Fruit fly (Drosophila melanogaster) whole organism, embryonic: Measurements from ENCODE around the gene CG1785.

Source experiments
- CG10979 ChIP-seq: fragments of 200-800 bp; sonication (Bioruptor generic); optimal IDR thresholded peaks from 2 replicates; lab custom pipeline; 2018; ENCODE audit warnings: missing biosample characterization, mild to moderate bottlenecking, missing genetic modification characterization, moderate library complexity
- CG11504 ChIP-seq: fragments of 200-800 bp; sonication (Bioruptor generic); optimal IDR thresholded peaks from 3 replicates; lab custom pipeline; 2019; ENCODE audit warnings: missing biosample characterization, mild to moderate bottlenecking, missing genetic modification characterization, moderate library complexity
- CG11696 ChIP-seq: fragments of 200-800 bp; sonication (Bioruptor generic); IDR thresholded peaks from 2 replicates; pipeline ENCODE4 v1.3.6; 2022; ENCODE audit warnings: missing biosample characterization, missing genetic modification characterization
- CG12391 ChIP-seq: fragments of 200-800 bp; sonication (Bioruptor generic); optimal IDR thresholded peaks from 3 replicates; lab custom pipeline; 2018; ENCODE audit warnings: missing biosample characterization, mild to moderate bottlenecking, missing genetic modification characterization, moderate library complexity
- CG15073 ChIP-seq: fragments of 200-800 bp; sonication (Bioruptor generic); optimal IDR thresholded peaks from 2 replicates; lab custom pipeline; 2016; ENCODE audit warnings: missing biosample characterization, missing genetic modification characterization
- CG16779 ChIP-seq: fragments of 200-800 bp; sonication (Bioruptor generic); IDR thresholded peaks from 2 replicates; pipeline ENCODE4 v1.3.6; 2022; ENCODE audit warnings: missing biosample characterization, missing genetic modification characterization
- CG16863 ChIP-seq: fragments of 200-800 bp; sonication (Bioruptor generic); optimal IDR thresholded peaks from 3 replicates; lab custom pipeline; 2016; ENCODE audit warnings: missing biosample characterization, missing genetic modification characterization
- CG17186 ChIP-seq: fragments of 200-800 bp; sonication (Bioruptor generic); optimal IDR thresholded peaks from 3 replicates; lab custom pipeline; 2017; ENCODE audit warnings: missing biosample characterization, missing genetic modification reagents, missing genetic modification characterization
- CG18262 ChIP-seq: fragments of 200-800 bp; optimal IDR thresholded peaks from 3 replicates; lab custom pipeline; 2019; ENCODE audit warnings: missing biosample characterization, mild to moderate bottlenecking, missing genetic modification characterization, moderate library complexity
- CG2202 ChIP-seq: fragments of 200-800 bp; sonication (Bioruptor generic); optimal IDR thresholded peaks from 2 replicates; lab custom pipeline; 2018; ENCODE audit warnings: missing biosample characterization, mild to moderate bottlenecking, missing genetic modification characterization
- CG2712 ChIP-seq: fragments of 200-800 bp; optimal IDR thresholded peaks from 3 replicates; lab custom pipeline; 2019; ENCODE audit warnings: missing biosample characterization, mild to moderate bottlenecking, missing genetic modification characterization, moderate library complexity
- CG2889 ChIP-seq: fragments of 200-800 bp; sonication (Bioruptor generic); IDR thresholded peaks from 3 replicates; pipeline ENCODE4 v1.3.6; 2022; ENCODE audit warnings: missing biosample characterization, missing genetic modification characterization
- CG31388 ChIP-seq: fragments of 200-800 bp; sonication (Bioruptor generic); optimal IDR thresholded peaks from 2 replicates; lab custom pipeline; 2016; ENCODE audit warnings: missing biosample characterization, missing genetic modification characterization
- CG31441 ChIP-seq: fragments of 200-800 bp; sonication (Bioruptor generic); IDR thresholded peaks from 2 replicates; pipeline ENCODE4 v1.3.6; 2022; ENCODE audit warnings: missing biosample characterization, missing genetic modification characterization
- CG34422 ChIP-seq: fragments of 200-800 bp; sonication (Bioruptor generic); IDR thresholded peaks from 3 replicates; pipeline ENCODE4 v1.3.6; 2022; ENCODE audit warnings: missing biosample characterization, missing genetic modification characterization
- CG4404 ChIP-seq: fragments of 200-800 bp; sonication (Bioruptor generic); IDR thresholded peaks from 2 replicates; pipeline ENCODE4 v1.3.6; 2022; ENCODE audit warnings: missing biosample characterization, missing genetic modification characterization
- CG4707 ChIP-seq: fragments of 200-800 bp; sonication (Bioruptor generic); optimal IDR thresholded peaks from 2 replicates; lab custom pipeline; 2018; ENCODE audit warnings: missing biosample characterization, mild to moderate bottlenecking, missing genetic modification characterization, moderate library complexity
- CG9727 ChIP-seq: fragments of 200-800 bp; sonication (Bioruptor generic); optimal IDR thresholded peaks from 3 replicates; lab custom pipeline; 2017; ENCODE audit warnings: missing biosample characterization, mild to moderate bottlenecking, missing genetic modification characterization
- D19A ChIP-seq: fragments of 200-800 bp; optimal IDR thresholded peaks from 3 replicates; lab custom pipeline; 2019; ENCODE audit warnings: missing biosample characterization, mild to moderate bottlenecking, missing genetic modification characterization, moderate library complexity
- Dbx ChIP-seq: fragments of 200-800 bp; sonication (Bioruptor generic); IDR thresholded peaks from 3 replicates; pipeline ENCODE4 v1.3.6; 2022; ENCODE audit warnings: missing biosample characterization, missing genetic modification characterization
- Ets65A ChIP-seq: fragments of 200-800 bp; sonication (Bioruptor generic); peaks from one replicate; lab custom pipeline; 2016; ENCODE audit warnings: missing biosample characterization, missing genetic modification characterization
- Hr51 ChIP-seq, 2 experiments: fragments of 200-800 bp; sonication (Bioruptor generic); optimal IDR thresholded peaks; 2 replicates in 1 of 2; 3 replicates in 1 of 2; lab custom pipeline; 2016 to 2018; ENCODE audit warnings: missing biosample characterization in 2 of 2, missing genetic modification characterization in 2 of 2, mild to moderate bottlenecking in 1 of 2, moderate library complexity in 1 of 2
- Hsf ChIP-seq: fragments of 200-800 bp; sonication (Bioruptor generic); optimal IDR thresholded peaks from 3 replicates; lab custom pipeline; 2016; ENCODE audit warnings: missing biosample characterization, missing genetic modification characterization
- Mrtf ChIP-seq: fragments of 200-800 bp; sonication (Bioruptor generic); IDR thresholded peaks from 3 replicates; pipeline ENCODE4 v1.3.6; 2022; ENCODE audit warnings: missing biosample characterization, missing genetic modification characterization
- NfI ChIP-seq: fragments of 200-800 bp; sonication (Bioruptor generic); optimal IDR thresholded peaks from 3 replicates; lab custom pipeline; 2018; ENCODE audit warnings: missing biosample characterization, mild to moderate bottlenecking, missing genetic modification characterization, moderate library complexity
- Oli ChIP-seq: fragments of 200-800 bp; sonication (Bioruptor generic); optimal IDR thresholded peaks from 2 replicates; lab custom pipeline; 2018; ENCODE audit warnings: missing biosample characterization, mild to moderate bottlenecking, missing genetic modification characterization, moderate library complexity
- Ssrp ChIP-seq: fragments of 200-800 bp; sonication (Bioruptor generic); optimal IDR thresholded peaks from 2 replicates; lab custom pipeline; 2018; ENCODE audit warnings: missing biosample characterization, mild to moderate bottlenecking, missing genetic modification characterization, moderate library complexity
- Xbp1 ChIP-seq: fragments of 200-800 bp; sonication (Bioruptor generic); optimal IDR thresholded peaks from 3 replicates; lab custom pipeline; 2016; ENCODE audit warnings: missing biosample characterization, mild to moderate bottlenecking, missing genetic modification characterization
- Xrp1 ChIP-seq: fragments of 200-800 bp; sonication (Bioruptor generic); IDR thresholded peaks from 2 replicates; pipeline ENCODE4 v1.3.6; 2022; ENCODE audit warnings: missing biosample characterization, missing genetic modification characterization
- al ChIP-seq: fragments of 200-800 bp; sonication (Bioruptor generic); IDR thresholded peaks from 2 replicates; pipeline ENCODE4 v1.3.6; 2022; ENCODE audit warnings: missing biosample characterization, missing genetic modification characterization
- croc ChIP-seq: fragments of 200-800 bp; sonication (Bioruptor generic); conservative IDR thresholded peaks from 3 replicates; pipeline ENCODE4 v1.3.6; 2022; ENCODE audit warnings: missing biosample characterization, missing genetic modification characterization
- disco-r ChIP-seq: fragments of 200-800 bp; sonication (Bioruptor generic); optimal IDR thresholded peaks from 2 replicates; lab custom pipeline; 2016; ENCODE audit warnings: missing biosample characterization, missing genetic modification characterization
- dmrt11E ChIP-seq: fragments of 200-800 bp; sonication (Bioruptor generic); optimal IDR thresholded peaks from 3 replicates; lab custom pipeline; 2018; ENCODE audit warnings: missing biosample characterization, mild to moderate bottlenecking, missing genetic modification characterization, moderate library complexity
- dmrt99B ChIP-seq: fragments of 200-800 bp; sonication (Bioruptor generic); optimal IDR thresholded peaks from 2 replicates; lab custom pipeline; 2018; ENCODE audit warnings: missing biosample characterization, mild to moderate bottlenecking, missing genetic modification characterization, moderate library complexity
- fd96Cb ChIP-seq: fragments of 200-800 bp; sonication (Bioruptor generic); optimal IDR thresholded peaks from 2 replicates; lab custom pipeline; 2018; ENCODE audit warnings: missing biosample characterization, mild to moderate bottlenecking, missing genetic modification characterization, moderate library complexity
- fru ChIP-seq: fragments of >200 bp; optimal IDR thresholded peaks from 2 replicates; lab custom pipeline; 2017
- gro ChIP-seq: fragments of 200-800 bp; sonication (Bioruptor generic); optimal IDR thresholded peaks from 2 replicates; lab custom pipeline; 2016; ENCODE audit warnings: missing biosample characterization, missing genetic modification characterization
- ken ChIP-seq: fragments of 200-800 bp; sonication (Bioruptor generic); IDR thresholded peaks from 3 replicates; pipeline ENCODE4 v1.3.6; 2022; ENCODE audit warnings: missing biosample characterization, missing genetic modification characterization
- lab ChIP-seq: fragments of 200-800 bp; sonication (Bioruptor generic); optimal IDR thresholded peaks from 3 replicates; lab custom pipeline; 2017; ENCODE audit warnings: missing biosample characterization, missing genetic modification characterization, mild to moderate bottlenecking, moderate library complexity, missing genetic modification reagents
- nerfin-1 ChIP-seq: fragments of 200-800 bp; sonication (Bioruptor generic); optimal IDR thresholded peaks from 3 replicates; lab custom pipeline; 2019; ENCODE audit warnings: missing biosample characterization, mild to moderate bottlenecking, missing genetic modification characterization, moderate library complexity
- peb ChIP-seq: fragments of 200-800 bp; sonication (Bioruptor generic); IDR thresholded peaks from 2 replicates; pipeline ENCODE4 v1.3.6; 2022; ENCODE audit warnings: missing biosample characterization, missing genetic modification characterization
- prd ChIP-seq, 3 experiments: fragments of >200 bp in 2 of 3; fragments of 200-800 bp in 1 of 3; sonication (Bioruptor generic) in 1 of 3; optimal IDR thresholded peaks in 2 of 3; IDR thresholded peaks in 1 of 3; 2 replicates in 2 of 3; 3 replicates in 1 of 3; pipeline versions ENCODE4 v1.3.6 to Lab custom; 2017 to 2022; ENCODE audit warnings: missing biosample characterization in 1 of 3, missing genetic modification characterization in 1 of 3
- row ChIP-seq: fragments of 200-800 bp; sonication (Bioruptor generic); IDR thresholded peaks from 3 replicates; pipeline ENCODE4 v1.3.6; 2022; ENCODE audit warnings: missing biosample characterization, missing genetic modification characterization
- sens ChIP-seq: fragments of 200-800 bp; sonication (Bioruptor generic); peaks from one replicate; lab custom pipeline; 2016; ENCODE audit warnings: missing biosample characterization, missing genetic modification characterization
- slp2 ChIP-seq: fragments of 200-800 bp; sonication (Bioruptor generic); optimal IDR thresholded peaks from 2 replicates; lab custom pipeline; 2016; ENCODE audit warnings: missing biosample characterization, missing genetic modification characterization
- sna ChIP-seq: fragments of 200-800 bp; sonication (Bioruptor generic); IDR thresholded peaks from 2 replicates; pipeline ENCODE4 v1.3.6; 2022; ENCODE audit warnings: missing biosample characterization, missing genetic modification characterization; ENCODE audit not compliant: partially characterized antibody
- so ChIP-seq: fragments of 200-800 bp; sonication (Bioruptor generic); IDR thresholded peaks from 3 replicates; pipeline ENCODE4 v1.3.6; 2022; ENCODE audit warnings: missing biosample characterization, missing genetic modification characterization
- tx ChIP-seq: fragments of 200-800 bp; sonication (Bioruptor generic); optimal IDR thresholded peaks from 2 replicates; lab custom pipeline; 2016; ENCODE audit warnings: missing biosample characterization, missing genetic modification characterization
- unpg ChIP-seq: fragments of 200-800 bp; sonication (Bioruptor generic); optimal IDR thresholded peaks from 3 replicates; lab custom pipeline; 2018; ENCODE audit warnings: missing biosample characterization, mild to moderate bottlenecking, missing genetic modification characterization, moderate library complexity
- vvl ChIP-seq: fragments of 200-800 bp; sonication (Bioruptor generic); IDR thresholded peaks from 2 replicates; pipeline ENCODE4 v1.3.6; 2022; ENCODE audit warnings: missing biosample characterization, missing genetic modification characterization
- zen ChIP-seq: fragments of 200-800 bp; sonication (Bioruptor generic); optimal IDR thresholded peaks from 3 replicates; lab custom pipeline; 2018; ENCODE audit warnings: missing biosample characterization, mild to moderate bottlenecking, missing genetic modification characterization, moderate library complexity

CG1785 gene

dm6 chrX:8731464-8731863, 16.7 kb downstream of the CG1785 start (continued):
- no peak for TF ChIP-seq peb
- TF ChIP-seq row (GFP tag; lab: Robert Waterston, UW), result 0 out of 3 replicates have a peak, but pooled peaks have one; percentile 21
- TF ChIP-seq Mrtf, result no peak
- no peak for TF ChIP-seq prd (optimal IDR thresholded peaks at IDR 0.05; lab: Kevin White, UChicago)
- TF ChIP-seq prd (GFP tag; IDR thresholded peaks at IDR 0.05; lab: Robert Waterston, UW), result peak; percentile 38; the same call in 1 of the 3 replicates
- peak; percentile 30 for TF ChIP-seq CG10979
- TF ChIP-seq CG31441 (GFP tag; lab: Robert Waterston, UW), result 0 out of 2 replicates have a peak, but pooled peaks have one; percentile 25
- no peak for TF ChIP-seq sna (GFP tag; lab: Robert Waterston, UW)
- TF ChIP-seq dmrt99B (tag; lab: Kevin White, UChicago), result peak; percentile 40
- no peak for TF ChIP-seq fru (lab: Kevin White, UChicago)
- TF ChIP-seq al, result no peak
- TF ChIP-seq CG9727 (GFP tag; lab: Kevin White, UChicago), result peak; percentile 22
- TF ChIP-seq CG2712, result peak; percentile 36
- 0 out of 3 replicates have a peak, but pooled peaks have one; percentile 26 for TF ChIP-seq so
- TF ChIP-seq CG11696 (GFP tag; lab: Robert Waterston, UW), result no peak
- TF ChIP-seq CG17186, result no peak
- TF ChIP-seq disco-r, result no peak
- no peak for TF ChIP-seq Ssrp (tag; lab: Kevin White, UChicago)
- TF ChIP-seq CG12391 (tag; lab: Kevin White, UChicago), result peak; percentile 28
- no peak for TF ChIP-seq CG2202
- TF ChIP-seq D19A, result no peak
- peak; percentile 23 for TF ChIP-seq Xbp1 (GFP tag; lab: Kevin White, UChicago)
- TF ChIP-seq Dbx (GFP tag; lab: Robert Waterston, UW), result no peak
- TF ChIP-seq CG15073 (GFP tag; lab: Kevin White, UChicago), result no peak
- peak; percentile 29 for TF ChIP-seq fd96Cb (tag; lab: Kevin White, UChicago)
- no peak for TF ChIP-seq tx (GFP tag; lab: Kevin White, UChicago)
- no peak for TF ChIP-seq gro (GFP tag; lab: Kevin White, UChicago)
- no peak for TF ChIP-seq ken (GFP tag; lab: Robert Waterston, UW)
- peak; percentile 38 for TF ChIP-seq CG11504
- no peak for TF ChIP-seq CG16779 (GFP tag; lab: Robert Waterston, UW)
- no peak for TF ChIP-seq Hsf
- TF ChIP-seq sens (GFP tag; lab: Kevin White, UChicago), result peak; percentile 72
- TF ChIP-seq NfI, result no peak
- 0 out of 2 replicates have a peak, but pooled peaks have one; percentile 24 for TF ChIP-seq vvl (GFP tag; lab: Robert Waterston, UW)
- TF ChIP-seq CG2889, result no peak
- TF ChIP-seq CG16863, result no peak
- peak; percentile 8 for TF ChIP-seq CG18262
- no peak for TF ChIP-seq CG34422 (GFP tag; lab: Robert Waterston, UW)
- peak; percentile 17 for TF ChIP-seq Oli (tag; lab: Kevin White, UChicago)
- peak in 1 of 2 experiments; percentile 24 for TF ChIP-seq Hr51 (GFP tag; optimal IDR thresholded peaks at IDR 0.05; lab: Kevin White, UChicago)
- no peak for TF ChIP-seq Ets65A (GFP tag; lab: Kevin White, UChicago)
- peak; percentile 22 for TF ChIP-seq unpg
- TF ChIP-seq lab (GFP tag; lab: Kevin White, UChicago), result peak; percentile 13
- peak; percentile 35; the same call in 1 of the 2 replicates for TF ChIP-seq Xrp1
- no peak for TF ChIP-seq CG31388
- TF ChIP-seq CG4404 (GFP tag; lab: Robert Waterston, UW), result no peak
- no peak for TF ChIP-seq slp2 (GFP tag; lab: Kevin White, UChicago)
- no peak for TF ChIP-seq croc (GFP tag; lab: Robert Waterston, UW)
- no peak for TF ChIP-seq zen (tag; lab: Kevin White, UChicago)
- peak; percentile 20 for TF ChIP-seq dmrt11E
- TF ChIP-seq nerfin-1, result no peak
- no peak for TF ChIP-seq CG4707 (GFP tag; lab: Kevin White, UChicago)
